Worm (Caenorhabditis elegans): ENCODE measurements around the gene unc-86.
A peak's percentile ranks its signal among the peaks of the same experiment; 100 is the strongest.

unc-86 gene

ce11 chrIII:8235880-8236279 lies 19.7 kb upstream of the unc-86 start, which contains the start of gene C02F5.5 (continued):
- no peak for TF ChIP-seq Y95B8A.8 (GFP tag; IDR thresholded peaks at IDR 0.05)

- TF ChIP-seq B0019.2 (GFP tag; conservative IDR thresholded peaks at IDR 0.05) (no peak), nhr-90 (tag; optimal IDR thresholded peaks at IDR 0.05) (no peak), hmg-1.2 (GFP tag; IDR thresholded peaks at IDR 0.05) (no peak), F39B2.1 (GFP tag; IDR thresholded peaks at IDR 0.05) (no peak), F23B12.7 (tag; optimal IDR thresholded peaks at IDR 0.05; ENCODE audit: insufficient read depth) (no peak), snpc-3.4 (tag; optimal IDR thresholded peaks at IDR 0.05) (no peak), rcor-1 (GFP tag; IDR thresholded peaks at IDR 0.05) (no peak), attf-5 (GFP tag; optimal IDR thresholded peaks at IDR 0.05) (no peak), attf-6 (GFP tag; IDR thresholded peaks at IDR 0.05) (no peak), ZK185.1 (tag; optimal IDR thresholded peaks at IDR 0.05; ENCODE audit: poor library complexity, severe bottlenecking) (no peak), F10E7.11 (tag; optimal IDR thresholded peaks at IDR 0.05) (no peak), nfya-1 (tag; optimal IDR thresholded peaks at IDR 0.05; ENCODE audit: borderline replicate concordance, insufficient read depth) (no peak), ztf-3 (GFP tag; optimal IDR thresholded peaks at IDR 0.05) (no peak), tbx-9 (tag; optimal IDR thresholded peaks at IDR 0.05; ENCODE audit: borderline replicate concordance) (no peak), snpc-1.3 (tag; optimal IDR thresholded peaks at IDR 0.05; ENCODE audit: insufficient read depth) (no peak)
These were observed 19.2 kb upstream of the unc-86 start, which contains the start of gene C02F5.14 for ce11 chrIII:8235358-8235757. C02F5.14 (minus strand) TSS chrIII:8235514.

ce11 chrIII:8232634-8233033 lies 16.5 kb upstream of the unc-86 start, which contains the start of gene henn-1:
henn-1 (plus strand) TSS chrIII:8232651.
- TF ChIP-seq ztf-26 (tag; optimal IDR thresholded peaks at IDR 0.05): no peak
- no peak for TF ChIP-seq mes-4 (tag; optimal IDR thresholded peaks at IDR 0.05)
- peak; percentile 48; the same call in 1 of the 2 replicates for TF ChIP-seq cebp-1 (GFP tag; IDR thresholded peaks at IDR 0.05)
- TF ChIP-seq cebp-1 (tag; optimal IDR thresholded peaks at IDR 0.05): peak; percentile 50
- no peak for TF ChIP-seq sptf-2 (GFP tag; optimal IDR thresholded peaks at IDR 0.05)
- TF ChIP-seq zim-3 (tag; optimal IDR thresholded peaks at IDR 0.05): no peak
- no peak for TF ChIP-seq ekl-4 (GFP tag; IDR thresholded peaks at IDR 0.05)
- TF ChIP-seq nfyb-1 (GFP tag; IDR thresholded peaks at IDR 0.05): 0 out of 2 replicates have a peak, but pooled peaks have one; percentile 47
- TF ChIP-seq lin-40 (tag; optimal IDR thresholded peaks at IDR 0.05): no peak
- TF ChIP-seq hlh-26 (GFP tag; conservative IDR thresholded peaks at IDR 0.05): no peak
- TF ChIP-seq ama-1 (optimal IDR thresholded peaks at IDR 0.05): peak; percentile 56
- TF ChIP-seq ama-1 (GFP tag; optimal IDR thresholded peaks at IDR 0.05): no peak
- TF ChIP-seq F22D6.2 (tag; optimal IDR thresholded peaks at IDR 0.05): no peak
- no peak for TF ChIP-seq snpc-1.3 (tag; optimal IDR thresholded peaks at IDR 0.05; ENCODE audit: insufficient read depth)
- TF ChIP-seq rpc-1 (optimal IDR thresholded peaks at IDR 0.05): no peak
- no peak for TF ChIP-seq rpc-1 (tag; optimal IDR thresholded peaks at IDR 0.05)
- no peak for TF ChIP-seq athp-1 (tag; optimal IDR thresholded peaks at IDR 0.05)
- TF ChIP-seq snpc-4 (GFP tag; optimal IDR thresholded peaks at IDR 0.05): no peak
- TF ChIP-seq snpc-4 (tag; optimal IDR thresholded peaks at IDR 0.05): no peak
- TF ChIP-seq fkh-3 (tag; optimal IDR thresholded peaks at IDR 0.05): no peak
- TF ChIP-seq nhr-179 (tag; optimal IDR thresholded peaks at IDR 0.05): no peak
- no peak for TF ChIP-seq ztf-18 (tag; optimal IDR thresholded peaks at IDR 0.05)

Measured in whole organism, young adult.